Fruit fly (Drosophila melanogaster) whole organism, embryonic: ENCODE data around the gene CG16736.
A peak's percentile ranks its signal among the peaks of the same experiment; 100 is the strongest.

Experiments
- Antp ChIP-seq: fragments of 200-800 bp; sonication (Bioruptor generic); optimal IDR thresholded peaks from 3 replicates; lab custom pipeline; 2016; ENCODE audit warnings: missing biosample characterization, missing genetic modification characterization
- CG12744 ChIP-seq: fragments of 200-800 bp; sonication (Bioruptor generic); optimal IDR thresholded peaks from 2 replicates; lab custom pipeline; 2016; ENCODE audit warnings: missing biosample characterization, missing genetic modification characterization
- CG13775 ChIP-seq: fragments of 200-800 bp; sonication (Bioruptor generic); optimal IDR thresholded peaks from 3 replicates; lab custom pipeline; 2017; ENCODE audit warnings: missing biosample characterization, mild to moderate bottlenecking, missing genetic modification characterization
- CG15073 ChIP-seq: fragments of 200-800 bp; sonication (Bioruptor generic); optimal IDR thresholded peaks from 2 replicates; lab custom pipeline; 2016; ENCODE audit warnings: missing biosample characterization, missing genetic modification characterization
- CG16863 ChIP-seq: fragments of 200-800 bp; sonication (Bioruptor generic); optimal IDR thresholded peaks from 3 replicates; lab custom pipeline; 2016; ENCODE audit warnings: missing biosample characterization, missing genetic modification characterization
- CG18476 ChIP-seq: fragments of 200-800 bp; sonication (Bioruptor generic); optimal IDR thresholded peaks from 2 replicates; lab custom pipeline; 2016; ENCODE audit warnings: missing biosample characterization, mild to moderate bottlenecking, missing genetic modification characterization
- CG18619 ChIP-seq: fragments of 200-800 bp; sonication (Bioruptor generic); optimal IDR thresholded peaks from 3 replicates; lab custom pipeline; 2017; ENCODE audit warnings: missing biosample characterization, mild to moderate bottlenecking, missing genetic modification characterization
- CG2199 ChIP-seq: fragments of 200-800 bp; sonication (Bioruptor generic); IDR thresholded peaks from 3 replicates; pipeline ENCODE4 v1.3.6; 2022; ENCODE audit warnings: missing biosample characterization, missing genetic modification characterization
- CG30020 ChIP-seq: fragments of 200-800 bp; optimal IDR thresholded peaks from 2 replicates; lab custom pipeline; 2019; ENCODE audit warnings: missing biosample characterization, mild to moderate bottlenecking, missing genetic modification characterization, moderate library complexity
- CG32772 ChIP-seq: fragments of 200-800 bp; sonication (Bioruptor generic); IDR thresholded peaks from 2 replicates; pipeline ENCODE4 v1.3.6; 2022; ENCODE audit warnings: missing biosample characterization, missing genetic modification characterization
- CG4617 ChIP-seq: fragments of 200-800 bp; sonication (Bioruptor generic); optimal IDR thresholded peaks from 3 replicates; lab custom pipeline; 2016; ENCODE audit warnings: missing biosample characterization, missing genetic modification characterization, borderline replicate concordance
- CG4820 ChIP-seq: fragments of 200-800 bp; sonication (Bioruptor generic); optimal IDR thresholded peaks from 3 replicates; lab custom pipeline; 2016; ENCODE audit warnings: missing biosample characterization, missing genetic modification characterization
- CG6689 ChIP-seq: fragments of 200-800 bp; sonication (Bioruptor generic); IDR thresholded peaks from 2 replicates; pipeline ENCODE4 v1.3.6; 2022; ENCODE audit warnings: missing biosample characterization, missing genetic modification characterization
- CG7745 ChIP-seq: fragments of 200-800 bp; sonication (Bioruptor generic); optimal IDR thresholded peaks from 2 replicates; lab custom pipeline; 2018; ENCODE audit warnings: missing biosample characterization, mild to moderate bottlenecking, missing genetic modification characterization, moderate library complexity
- CG7839 ChIP-seq: fragments of 200-800 bp; sonication (Bioruptor generic); optimal IDR thresholded peaks from 3 replicates; lab custom pipeline; 2018; ENCODE audit warnings: missing biosample characterization, mild to moderate bottlenecking, missing genetic modification characterization, moderate library complexity
- D19A ChIP-seq: fragments of 200-800 bp; optimal IDR thresholded peaks from 3 replicates; lab custom pipeline; 2019; ENCODE audit warnings: missing biosample characterization, mild to moderate bottlenecking, missing genetic modification characterization, moderate library complexity
- Mad ChIP-seq: fragments of 200-800 bp; sonication (Bioruptor generic); optimal IDR thresholded peaks from 2 replicates; lab custom pipeline; 2016; ENCODE audit warnings: missing biosample characterization, missing genetic modification characterization
- Med ChIP-seq: fragments of 200-800 bp; sonication (Bioruptor generic); peaks from one replicate; lab custom pipeline; 2016; ENCODE audit warnings: missing biosample characterization, missing genetic modification characterization, mild to moderate bottlenecking, inconsistent platforms, moderate library complexity
- Side ChIP-seq: fragments of 200-800 bp; sonication (Bioruptor generic); optimal IDR thresholded peaks from 2 replicates; lab custom pipeline; 2016; ENCODE audit warnings: missing biosample characterization, missing genetic modification characterization
- Spps ChIP-seq: fragments of 200-800 bp; sonication (Bioruptor generic); optimal IDR thresholded peaks from 2 replicates; lab custom pipeline; 2018; ENCODE audit warnings: missing biosample characterization, mild to moderate bottlenecking, missing genetic modification characterization
- Sry-β ChIP-seq: fragments of 200-800 bp; sonication (Bioruptor generic); optimal IDR thresholded peaks from 2 replicates; lab custom pipeline; 2018; ENCODE audit warnings: missing biosample characterization, mild to moderate bottlenecking, missing genetic modification characterization, moderate library complexity
- Ssrp ChIP-seq: fragments of 200-800 bp; sonication (Bioruptor generic); optimal IDR thresholded peaks from 2 replicates; lab custom pipeline; 2018; ENCODE audit warnings: missing biosample characterization, mild to moderate bottlenecking, missing genetic modification characterization, moderate library complexity
- ato ChIP-seq: fragments of 200-800 bp; sonication (Bioruptor generic); IDR thresholded peaks from 2 replicates; pipeline ENCODE4 v1.3.6; 2022; ENCODE audit warnings: missing biosample characterization, missing genetic modification characterization; ENCODE audit not compliant: partially characterized antibody
- bsh ChIP-seq, 2 experiments: fragments of 200-800 bp; sonication (Bioruptor generic); optimal IDR thresholded peaks; 2 replicates each; lab custom pipeline; 2017 to 2018; ENCODE audit warnings: mild to moderate bottlenecking in 2 of 2, missing biosample characterization in 2 of 2, missing genetic modification characterization in 2 of 2, moderate library complexity in 1 of 2
- croc ChIP-seq: fragments of 200-800 bp; sonication (Bioruptor generic); conservative IDR thresholded peaks from 3 replicates; pipeline ENCODE4 v1.3.6; 2022; ENCODE audit warnings: missing biosample characterization, missing genetic modification characterization
- crp ChIP-seq, 2 experiments: fragments of 200-800 bp; sonication (Bioruptor generic); optimal IDR thresholded peaks; 2 replicates in 1 of 2; 3 replicates in 1 of 2; lab custom pipeline; 2017; ENCODE audit warnings: missing biosample characterization in 2 of 2, missing genetic modification characterization in 2 of 2, mild to moderate bottlenecking in 1 of 2, moderate library complexity in 1 of 2
- eve ChIP-seq, 2 experiments: fragments of >200 bp; optimal IDR thresholded peaks; 2 replicates each; lab custom pipeline; 2017; ENCODE audit warnings: missing biosample characterization in 2 of 2, missing genetic modification characterization in 2 of 2
- fd3F ChIP-seq: fragments of 200-800 bp; sonication (Bioruptor generic); optimal IDR thresholded peaks from 2 replicates; lab custom pipeline; 2018; ENCODE audit warnings: missing biosample characterization, mild to moderate bottlenecking, missing genetic modification characterization, moderate library complexity
- gce ChIP-seq: fragments of 200-800 bp; sonication (Bioruptor generic); IDR thresholded peaks from 3 replicates; pipeline ENCODE4 v1.3.6; 2022; ENCODE audit warnings: missing biosample characterization, missing genetic modification characterization
- gem ChIP-seq: fragments of 200-800 bp; sonication (Bioruptor generic); optimal IDR thresholded peaks from 2 replicates; lab custom pipeline; 2019; ENCODE audit warnings: missing biosample characterization, mild to moderate bottlenecking, missing genetic modification characterization, moderate library complexity
- her ChIP-seq: fragments of 200-800 bp; sonication (Bioruptor generic); optimal IDR thresholded peaks from 2 replicates; lab custom pipeline; 2016; ENCODE audit warnings: missing biosample characterization, missing genetic modification characterization
- lola ChIP-seq, 3 experiments: fragments of >200 bp in 2 of 3; fragments of 200-800 bp in 1 of 3; sonication (Bioruptor generic) in 1 of 3; optimal IDR thresholded peaks; 2 replicates each; lab custom pipeline; 2017 to 2019; ENCODE audit warnings: missing biosample characterization in 3 of 3, missing genetic modification characterization in 3 of 3, mild to moderate bottlenecking in 1 of 3, moderate library complexity in 1 of 3
- mirr ChIP-seq: fragments of 200-800 bp; sonication (Bioruptor generic); optimal IDR thresholded peaks from 3 replicates; lab custom pipeline; 2018; ENCODE audit warnings: missing biosample characterization, mild to moderate bottlenecking, missing genetic modification characterization
- nmo ChIP-seq: fragments of 200-800 bp; sonication (Bioruptor generic); optimal IDR thresholded peaks from 2 replicates; lab custom pipeline; 2018; ENCODE audit warnings: missing biosample characterization, mild to moderate bottlenecking, missing genetic modification characterization, moderate library complexity
- org-1 ChIP-seq: fragments of 200-800 bp; sonication (Bioruptor generic); optimal IDR thresholded peaks from 2 replicates; lab custom pipeline; 2017; ENCODE audit warnings: missing biosample characterization, missing genetic modification characterization
- p53 ChIP-seq: fragments of 200-800 bp; sonication (Bioruptor generic); optimal IDR thresholded peaks from 2 replicates; lab custom pipeline; 2016; ENCODE audit warnings: missing biosample characterization, missing genetic modification characterization
- pnt ChIP-seq: fragments of 200-800 bp; sonication (Bioruptor generic); optimal IDR thresholded peaks from 3 replicates; lab custom pipeline; 2016; ENCODE audit warnings: missing biosample characterization, missing genetic modification characterization
- pros ChIP-seq: fragments of 200-800 bp; sonication (Bioruptor generic); optimal IDR thresholded peaks from 3 replicates; lab custom pipeline; 2019; ENCODE audit warnings: missing biosample characterization, mild to moderate bottlenecking, missing genetic modification characterization, moderate library complexity
- ro ChIP-seq: fragments of 200-800 bp; sonication (Bioruptor generic); IDR thresholded peaks from 2 replicates; pipeline ENCODE4 v1.3.6; 2022; ENCODE audit warnings: missing biosample characterization, missing genetic modification characterization
- sisA ChIP-seq: fragments of 200-800 bp; sonication (Bioruptor generic); IDR thresholded peaks from 2 replicates; pipeline ENCODE4 v1.3.6; 2022; ENCODE audit warnings: missing biosample characterization, missing genetic modification characterization
- ssp ChIP-seq: fragments of 200-800 bp; sonication (Bioruptor generic); IDR thresholded peaks from 2 replicates; pipeline ENCODE4 v1.3.6; 2022; ENCODE audit warnings: missing biosample characterization, missing genetic modification characterization
- vfl ChIP-seq: fragments of 200-800 bp; sonication (Bioruptor generic); optimal IDR thresholded peaks from 2 replicates; lab custom pipeline; 2016; ENCODE audit warnings: missing biosample characterization, missing genetic modification characterization

Gene CG16736

DNA sequence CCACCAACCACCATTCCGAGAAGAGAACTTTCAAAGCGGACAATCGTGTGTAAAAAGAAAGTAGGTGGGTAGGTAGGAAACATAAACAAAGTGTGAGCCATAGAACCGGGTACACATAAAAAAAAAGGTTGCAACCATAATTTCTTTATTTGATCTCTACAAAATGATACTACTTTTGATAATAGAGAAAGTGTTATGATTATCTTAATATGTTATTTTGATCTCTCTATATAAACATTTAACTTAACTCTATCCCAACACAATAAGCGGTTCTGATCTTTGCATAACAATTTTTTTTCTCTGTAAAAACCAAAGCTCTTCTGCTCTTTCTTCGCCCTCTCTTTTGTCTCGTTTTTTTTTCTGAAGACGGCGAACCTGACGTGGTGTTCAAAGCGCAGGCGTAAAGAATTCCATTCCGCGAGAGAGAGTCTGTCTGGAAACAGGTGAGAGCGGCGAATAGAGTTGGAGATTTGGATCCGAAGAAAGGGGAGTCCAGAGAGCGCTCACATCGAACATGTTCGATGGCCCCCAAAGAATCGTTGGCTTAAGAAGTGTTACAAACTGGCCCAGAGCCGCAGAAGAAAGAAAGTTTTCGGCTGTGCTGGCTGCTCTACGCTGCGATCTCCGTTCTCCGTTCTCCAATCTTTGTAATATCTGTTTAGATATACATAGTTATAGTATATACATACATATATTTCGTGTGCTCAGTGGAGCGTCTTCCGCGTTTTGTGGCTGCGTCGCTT lies 10.5 kb downstream of the CG16736 start (continued):
- peak; percentile 41; the same call in 1 of the 2 replicates for TF ChIP-seq ssp (GFP tag; lab: Robert Waterston, UW)
- peak; percentile 65 for TF ChIP-seq CG4820
- peak; percentile 57; the same call in 2 of the 3 replicates for TF ChIP-seq croc (GFP tag; lab: Robert Waterston, UW)
- no peak for TF ChIP-seq mirr (GFP tag; lab: Kevin White, UChicago)
- TF ChIP-seq CG2199 (GFP tag; lab: Robert Waterston, UW): no peak
- TF ChIP-seq ro: 0 out of 2 replicates have a peak, but pooled peaks have one; percentile 20
- no peak for TF ChIP-seq ato (GFP tag; lab: Robert Waterston, UW)
- TF ChIP-seq CG18619: peak; percentile 21
- peak; percentile 81 for TF ChIP-seq Spps (tag; lab: Kevin White, UChicago)
- TF ChIP-seq CG7839 (tag; lab: Kevin White, UChicago): peak; percentile 72
- TF ChIP-seq Ssrp (tag; lab: Kevin White, UChicago): peak; percentile 63
- TF ChIP-seq Antp: peak; percentile 8
- TF ChIP-seq sisA (GFP tag; lab: Robert Waterston, UW): peak; percentile 69
- TF ChIP-seq CG18476 (GFP tag; lab: Kevin White, UChicago): peak; percentile 42
- peak; percentile 93 for TF ChIP-seq pros
- peak; percentile 57 for TF ChIP-seq D19A (tag; lab: Kevin White, UChicago)
- peak; percentile 44; the same call in 1 of the 2 replicates for TF ChIP-seq CG32772 (GFP tag; lab: Robert Waterston, UW)
- peak; percentile 10 for TF ChIP-seq pnt
- peak; percentile 51 for TF ChIP-seq CG16863 (GFP tag; lab: Kevin White, UChicago)
- TF ChIP-seq Sry-β: peak; percentile 15
- no peak for TF ChIP-seq crp (GFP tag; optimal IDR thresholded peaks at IDR 0.05; lab: Kevin White, UChicago)
- peak; percentile 60 for TF ChIP-seq Side (GFP tag; lab: Kevin White, UChicago)
- TF ChIP-seq CG12744: no peak
- no peak for TF ChIP-seq gce (GFP tag; lab: Robert Waterston, UW)
- TF ChIP-seq fd3F (GFP tag; lab: Kevin White, UChicago): no peak
- TF ChIP-seq gem: peak; percentile 83
- no peak for TF ChIP-seq eve (GFP tag; optimal IDR thresholded peaks at IDR 0.05; lab: Kevin White, UChicago)
- TF ChIP-seq CG13775 (GFP tag; lab: Kevin White, UChicago): peak; percentile 42
- peak in 1 of 3 experiments; percentile 81 for TF ChIP-seq lola (GFP tag; optimal IDR thresholded peaks at IDR 0.05; lab: Kevin White, UChicago)
- TF ChIP-seq vfl: peak; percentile 17
- peak; percentile 83 for TF ChIP-seq Med (GFP tag; lab: Kevin White, UChicago)

DNA sequence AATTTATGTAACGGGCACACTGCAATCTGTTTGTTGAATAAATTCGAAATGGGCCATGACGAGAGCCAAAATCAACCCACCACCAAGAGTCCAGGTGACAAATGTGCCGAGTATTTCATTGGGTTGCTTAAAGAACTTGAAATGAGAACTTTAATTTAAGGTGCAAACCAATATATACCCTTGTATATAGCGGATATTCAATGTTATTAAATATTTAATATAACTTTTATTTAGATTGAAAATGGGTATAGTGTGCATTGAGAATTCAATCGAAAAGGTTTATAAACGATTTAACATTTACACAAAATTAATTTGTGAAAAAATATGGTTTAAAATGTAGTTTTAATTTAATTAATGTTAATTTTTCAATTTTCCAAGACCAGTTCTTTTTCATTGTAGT lies 11.2 kb downstream of the CG16736 start, which contains the start of gene CG8420:
Gene CG8420 (plus strand): TSS at position 284 of the 400 bp plus-strand sequence.
- TF ChIP-seq CG4617 (GFP tag; lab: Kevin White, UChicago) (no peak), bsh (GFP tag; optimal IDR thresholded peaks at IDR 0.05; lab: Kevin White, UChicago) (peak in 1 of 2 experiments; percentile 69), D19A (tag; lab: Kevin White, UChicago) (peak; percentile 49), nmo (peak; percentile 3), CG30020 (tag; lab: Kevin White, UChicago) (no peak), p53 (no peak), her (GFP tag; lab: Kevin White, UChicago) (no peak), CG7745 (tag; lab: Kevin White, UChicago) (peak; percentile 52), CG15073 (GFP tag; lab: Kevin White, UChicago) (no peak), lola (GFP tag; optimal IDR thresholded peaks at IDR 0.05; lab: Kevin White, UChicago) (peak in 1 of 3 experiments; percentile 59), Mad (GFP tag; lab: Kevin White, UChicago) (no peak), org-1 (GFP tag; lab: Kevin White, UChicago) (no peak), CG6689 (GFP tag; lab: Robert Waterston, UW) (0 out of 2 replicates have a peak, but pooled peaks have one; percentile 13)
